Fruit fly (Drosophila melanogaster): ENCODE data around the gene CG14074.

CG14074 gene

DNA sequence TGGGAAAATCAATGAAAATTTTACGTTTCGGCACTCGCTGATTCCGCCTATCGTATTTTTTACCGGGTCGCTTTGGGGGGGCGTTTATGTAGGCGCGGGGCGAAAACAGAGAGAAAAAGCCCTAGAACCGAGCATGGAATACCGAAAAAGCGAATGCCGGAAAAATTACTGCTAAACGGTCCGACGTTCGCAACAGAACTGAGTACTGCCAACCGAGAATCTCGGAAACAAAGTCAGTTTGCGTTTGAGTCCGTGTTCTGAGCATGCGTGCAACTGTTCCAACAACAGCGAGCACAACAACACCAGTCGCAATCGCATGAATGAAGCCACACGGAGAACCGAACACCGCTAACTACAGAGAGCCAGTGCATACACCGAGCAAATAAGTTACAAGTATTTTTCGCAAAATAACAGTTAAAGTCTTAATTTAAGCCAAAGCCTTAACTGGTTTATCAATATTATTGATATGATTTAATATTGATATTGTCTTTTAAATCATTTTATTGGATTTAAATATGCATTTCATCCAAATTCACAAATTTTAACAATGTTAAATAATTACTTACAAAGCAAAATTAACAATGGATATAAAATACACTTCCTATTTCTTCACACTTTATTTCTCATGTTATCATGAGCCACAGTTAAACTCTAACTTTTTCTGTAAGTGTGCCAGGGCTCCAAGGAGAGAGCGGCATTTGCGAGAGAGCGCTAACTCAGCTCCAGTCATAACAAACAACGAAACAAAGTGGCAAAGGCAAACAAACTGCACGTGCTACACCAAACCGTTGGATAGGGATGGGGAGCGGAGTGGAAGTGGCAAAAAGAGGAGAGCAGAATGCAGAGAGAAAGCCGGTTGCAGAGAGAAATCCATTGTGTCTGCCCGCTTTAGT is 24.5 kb downstream of the CG14074 start, which contains the start of gene CG3961 (continued):
- TF ChIP-seq CG10274 (GFP tag; optimal IDR thresholded peaks at IDR 0.05) (peak; percentile 83), psq (GFP tag; optimal IDR thresholded peaks at IDR 0.05) (peak; percentile 89), ERR (GFP tag; optimal IDR thresholded peaks at IDR 0.05) (peak; percentile 52), eve (GFP tag; optimal IDR thresholded peaks at IDR 0.05) (peak; percentile 58 to 100), stc (GFP tag; IDR thresholded peaks at IDR 0.05) (peak; percentile 92), H2.0 (GFP tag; IDR thresholded peaks at IDR 0.05) (peak; percentile 88), CG16863 (GFP tag; optimal IDR thresholded peaks at IDR 0.05) (peak; percentile 90), Hand (GFP tag; optimal IDR thresholded peaks at IDR 0.05) (peak; percentile 96), D19A (tag; optimal IDR thresholded peaks at IDR 0.05) (peak; percentile 97), sqz (GFP tag; optimal IDR thresholded peaks at IDR 0.05) (peak; percentile 97), HLH4C (GFP tag; IDR thresholded peaks at IDR 0.05; ENCODE audit: partially characterized antibody) (no peak), CG15269 (tag; optimal IDR thresholded peaks at IDR 0.05) (peak; percentile 97), CG34422 (GFP tag; IDR thresholded peaks at IDR 0.05) (peak; percentile 93), CG18011 (GFP tag; optimal IDR thresholded peaks at IDR 0.05) (peak; percentile 82), CG7271 (tag; optimal IDR thresholded peaks at IDR 0.05) (peak; percentile 57), rib (GFP tag; IDR thresholded peaks at IDR 0.05) (no peak), trh (GFP tag; optimal IDR thresholded peaks at IDR 0.05) (peak; percentile 92), Fer1 (GFP tag; optimal IDR thresholded peaks at IDR 0.05) (peak; percentile 96), twi (tag; optimal IDR thresholded peaks at IDR 0.05) (peak; percentile 96), CG12391 (tag; optimal IDR thresholded peaks at IDR 0.05) (peak; percentile 99), Elba2 (GFP tag; optimal IDR thresholded peaks at IDR 0.05) (no peak), CG18764 (GFP tag; optimal IDR thresholded peaks at IDR 0.05) (peak; percentile 93), CG13123 (GFP tag; optimal IDR thresholded peaks at IDR 0.05) (peak; percentile 93), CG7928 (GFP tag; optimal IDR thresholded peaks at IDR 0.05) (peak; percentile 73), abd-A (tag; optimal IDR thresholded peaks at IDR 0.05) (peak; percentile 13), CG11085 (GFP tag; IDR thresholded peaks at IDR 0.05) (peak; percentile 59), Ets65A (GFP tag) (peak; percentile 97), CG13424 (tag; optimal IDR thresholded peaks at IDR 0.05) (peak; percentile 99), Dll (GFP tag; IDR thresholded peaks at IDR 0.05; ENCODE audit: partially characterized antibody) (no peak), tap (tag; optimal IDR thresholded peaks at IDR 0.05) (peak; percentile 97), CG13296 (GFP tag; optimal IDR thresholded peaks at IDR 0.05) (peak; percentile 97), CG6654 (GFP tag; optimal IDR thresholded peaks at IDR 0.05) (peak; percentile 89), C15 (GFP tag; IDR thresholded peaks at IDR 0.05) (no peak; the same call in 2 of the 3 replicates), CG31224 (GFP tag; IDR thresholded peaks at IDR 0.05) (peak; percentile 68), Neu2 (GFP tag; optimal IDR thresholded peaks at IDR 0.05; ENCODE audit: borderline replicate concordance) (no peak), Dip3 (GFP tag; optimal IDR thresholded peaks at IDR 0.05) (peak; percentile 63), z (GFP tag; IDR thresholded peaks at IDR 0.05) (0 out of 3 replicates have a peak, but pooled peaks have one; percentile 10), zf30C (GFP tag; optimal IDR thresholded peaks at IDR 0.05) (peak; percentile 92), CG9876 (GFP tag; optimal IDR thresholded peaks at IDR 0.05) (peak; percentile 57), CG11723 (GFP tag; optimal IDR thresholded peaks at IDR 0.05) (peak; percentile 97), CG15514 (GFP tag; optimal IDR thresholded peaks at IDR 0.05) (peak; percentile 81), CG2120 (GFP tag; optimal IDR thresholded peaks at IDR 0.05) (peak; percentile 92), CG1529 (GFP tag; optimal IDR thresholded peaks at IDR 0.05) (peak; percentile 99), caup (GFP tag; optimal IDR thresholded peaks at IDR 0.05; ENCODE audit: severe bottlenecking) (peak; percentile 94), mirr (GFP tag; optimal IDR thresholded peaks at IDR 0.05) (peak; percentile 67), pho (GFP tag; optimal IDR thresholded peaks at IDR 0.05) (peak; percentile 87), Dip2 (GFP tag; IDR thresholded peaks at IDR 0.05) (no peak; the same call in 1 of the 2 replicates), CG15479 (GFP tag; optimal IDR thresholded peaks at IDR 0.05) (peak; percentile 37)
